Worm (Caenorhabditis elegans): ENCODE results near the gene atg-18.

Gene atg-18

DNA sequence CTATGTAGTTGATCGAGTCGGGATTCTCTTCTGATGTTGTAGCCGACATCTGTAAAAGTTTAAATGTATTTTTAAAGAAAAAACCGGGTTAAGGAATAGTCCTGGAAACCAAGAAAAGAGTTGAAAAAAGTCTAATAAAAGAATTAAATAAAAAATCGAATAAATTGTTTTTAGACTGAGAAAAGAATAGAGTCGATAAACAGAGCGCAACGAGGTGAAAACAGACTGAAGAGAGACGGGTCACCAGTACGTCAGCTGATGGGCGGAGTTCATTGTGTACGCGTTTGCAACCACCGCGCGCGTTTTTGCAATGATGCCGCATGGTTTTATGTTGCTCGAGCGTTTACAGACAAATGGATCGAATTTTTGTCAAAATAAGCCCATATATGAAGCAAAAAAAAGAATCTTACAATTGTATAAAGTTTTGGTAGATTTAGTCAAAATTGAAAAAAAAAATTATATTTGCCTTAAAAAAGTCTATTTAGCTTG is at the start of gene atg-18:
Gene atg-18 (minus strand): TSS at position 51 of the 489 bp plus-strand sequence.
- TF ChIP-seq nfyb-1 (GFP tag; IDR thresholded peaks at IDR 0.05) (peak; percentile 66; the same call in 1 of the 2 replicates), lsl-1 (GFP tag; optimal IDR thresholded peaks at IDR 0.05) (no peak), hmg-1.2 (GFP tag; IDR thresholded peaks at IDR 0.05) (peak; percentile 31; the same call in 1 of the 2 replicates), ekl-4 (GFP tag; IDR thresholded peaks at IDR 0.05) (no peak), ztf-18 (tag; optimal IDR thresholded peaks at IDR 0.05) (peak; percentile 41), Y56A3A.18 (GFP tag; IDR thresholded peaks at IDR 0.05) (peak; percentile 41; the same call in 1 of the 2 replicates), somi-1 (GFP tag; optimal IDR thresholded peaks at IDR 0.05) (no peak), B0336.3 (GFP tag; IDR thresholded peaks at IDR 0.05) (no peak), pbrm-1 (GFP tag; IDR thresholded peaks at IDR 0.05) (peak; percentile 68), nhr-80 (tag; optimal IDR thresholded peaks at IDR 0.05) (peak; percentile 82), lir-1 (GFP tag; conservative IDR thresholded peaks at IDR 0.05) (0 out of 2 replicates have a peak, but pooled peaks have one; percentile 16), Y67H2A.10 (GFP tag; conservative IDR thresholded peaks at IDR 0.05) (0 out of 2 replicates have a peak, but pooled peaks have one; percentile 52), nfya-2 (GFP tag; IDR thresholded peaks at IDR 0.05) (no peak), rpc-1 (optimal IDR thresholded peaks at IDR 0.05) (peak; percentile 31), rpc-1 (tag; optimal IDR thresholded peaks at IDR 0.05) (no peak), nfya-1 (tag; optimal IDR thresholded peaks at IDR 0.05; ENCODE audit: borderline replicate concordance, insufficient read depth) (no peak), ztf-3 (GFP tag; optimal IDR thresholded peaks at IDR 0.05) (no peak), egl-44 (GFP tag; IDR thresholded peaks at IDR 0.05) (no peak), C17E4.6 (GFP tag; IDR thresholded peaks at IDR 0.05) (no peak), F49E8.2 (tag; optimal IDR thresholded peaks at IDR 0.05; ENCODE audit: insufficient read depth) (no peak), rec-8 (tag; optimal IDR thresholded peaks at IDR 0.05) (no peak), cebp-1 (GFP tag; IDR thresholded peaks at IDR 0.05) (0 out of 2 replicates have a peak, but pooled peaks have one; percentile 15), cebp-1 (tag; optimal IDR thresholded peaks at IDR 0.05) (no peak), pha-4 (tag; optimal IDR thresholded peaks at IDR 0.05) (peak; percentile 26), K12H6.12 (tag; optimal IDR thresholded peaks at IDR 0.05) (peak; percentile 56), ZK185.1 (tag; optimal IDR thresholded peaks at IDR 0.05; ENCODE audit: poor library complexity, severe bottlenecking) (peak; percentile 11), lin-35 (GFP tag; optimal IDR thresholded peaks at IDR 0.05) (no peak), lsy-27 (tag; optimal IDR thresholded peaks at IDR 0.05; ENCODE audit: borderline replicate concordance, insufficient read depth) (no peak), ceh-40 (GFP tag; IDR thresholded peaks at IDR 0.05) (no peak), hlh-26 (GFP tag; conservative IDR thresholded peaks at IDR 0.05) (no peak), ceh-27 (GFP tag; optimal IDR thresholded peaks at IDR 0.05) (no peak), snpc-4 (GFP tag; optimal IDR thresholded peaks at IDR 0.05) (no peak), snpc-4 (tag; optimal IDR thresholded peaks at IDR 0.05) (peak in 1 of 4 experiments; percentile 26), madf-10 (tag; optimal IDR thresholded peaks at IDR 0.05) (peak; percentile 78), snpc-3.4 (tag; optimal IDR thresholded peaks at IDR 0.05) (no peak), attf-5 (GFP tag; optimal IDR thresholded peaks at IDR 0.05) (peak; percentile 49), snpc-1.3 (tag; optimal IDR thresholded peaks at IDR 0.05; ENCODE audit: insufficient read depth) (no peak), F23B12.7 (tag; optimal IDR thresholded peaks at IDR 0.05; ENCODE audit: insufficient read depth) (peak; percentile 63), F57C9.4 (tag; optimal IDR thresholded peaks at IDR 0.05) (no peak), ztf-25 (GFP tag; IDR thresholded peaks at IDR 0.05) (0 out of 2 replicates have a peak, but pooled peaks have one; percentile 9)
